Fruit fly (Drosophila melanogaster) whole organism, pupa: Measurements from ENCODE around the gene CG4306.
A peak's percentile ranks its signal among the peaks of the same experiment; 100 is the strongest.

ENCODE experiments used
- CG10348 ChIP-seq: fragments of 200-800 bp; sonication (Bioruptor generic); IDR thresholded peaks from 2 replicates; pipeline ENCODE4 v1.3.6; 2022; ENCODE audit warnings: missing biosample characterization, missing genetic modification characterization
- CG12605 ChIP-seq: fragments of 200-800 bp; sonication (Bioruptor generic); IDR thresholded peaks from 2 replicates; pipeline ENCODE4 v1.3.6; 2022; ENCODE audit warnings: missing biosample characterization, missing genetic modification characterization
- CG13204 ChIP-seq: fragments of 200-800 bp; sonication (Bioruptor generic); optimal IDR thresholded peaks from 2 replicates; lab custom pipeline; 2018; ENCODE audit warnings: missing biosample characterization, mild to moderate bottlenecking, missing genetic modification characterization, moderate library complexity
- CG14655 ChIP-seq: fragments of 200-800 bp; sonication (Bioruptor generic); optimal IDR thresholded peaks from 3 replicates; lab custom pipeline; 2017; ENCODE audit warnings: mild to moderate bottlenecking, missing biosample characterization, missing genetic modification reagents, missing genetic modification characterization
- CG15710 ChIP-seq: fragments of 200-800 bp; sonication (Bioruptor generic); optimal IDR thresholded peaks from 2 replicates; lab custom pipeline; 2018; ENCODE audit warnings: missing biosample characterization, mild to moderate bottlenecking, missing genetic modification characterization, moderate library complexity
- CG17806 ChIP-seq: fragments of 200-800 bp; sonication (Bioruptor generic); optimal IDR thresholded peaks from 2 replicates; lab custom pipeline; 2018; ENCODE audit warnings: missing biosample characterization, mild to moderate bottlenecking, missing genetic modification characterization, moderate library complexity
- CG32121 ChIP-seq: fragments of 200-800 bp; sonication (Bioruptor generic); IDR thresholded peaks from 2 replicates; pipeline ENCODE4 v1.3.6; 2022; ENCODE audit warnings: missing biosample characterization, missing genetic modification characterization
- CG34367 ChIP-seq: fragments of 200-800 bp; sonication (Bioruptor generic); optimal IDR thresholded peaks from 2 replicates; lab custom pipeline; 2018; ENCODE audit warnings: missing biosample characterization, mild to moderate bottlenecking, missing genetic modification characterization
- CG4496 ChIP-seq: fragments of 200-800 bp; sonication (Bioruptor generic); IDR thresholded peaks from 3 replicates; pipeline ENCODE4 v1.3.6; 2022; ENCODE audit warnings: missing biosample characterization, missing genetic modification characterization
- CG8159 ChIP-seq: fragments of 200-800 bp; sonication (Bioruptor generic); optimal IDR thresholded peaks from 3 replicates; lab custom pipeline; 2018; ENCODE audit warnings: missing biosample characterization, mild to moderate bottlenecking, missing genetic modification characterization, moderate library complexity
- CG8301 ChIP-seq: fragments of 200-800 bp; sonication (Bioruptor generic); optimal IDR thresholded peaks from 2 replicates; lab custom pipeline; 2018; ENCODE audit warnings: missing biosample characterization, mild to moderate bottlenecking, missing genetic modification characterization
- CG9948 ChIP-seq: fragments of 200-800 bp; sonication (Bioruptor generic); optimal IDR thresholded peaks from 2 replicates; lab custom pipeline; 2018; ENCODE audit warnings: missing biosample characterization, mild to moderate bottlenecking, missing genetic modification characterization, moderate library complexity
- D1 ChIP-seq: fragments of 200-800 bp; sonication (Bioruptor generic); optimal IDR thresholded peaks from 2 replicates; lab custom pipeline; 2018; ENCODE audit warnings: missing biosample characterization, mild to moderate bottlenecking, missing genetic modification characterization, moderate library complexity
- EcR ChIP-seq: fragments of 200-800 bp; sonication (Bioruptor generic); optimal IDR thresholded peaks from 3 replicates; lab custom pipeline; 2019; ENCODE audit warnings: missing biosample characterization, missing genetic modification characterization, mild to moderate bottlenecking, moderate library complexity, missing genetic modification reagents
- Pif1A ChIP-seq: fragments of 200-800 bp; sonication (Bioruptor generic); optimal IDR thresholded peaks from 3 replicates; lab custom pipeline; 2016; ENCODE audit warnings: missing biosample characterization, missing genetic modification characterization
- Pif1B ChIP-seq: fragments of 200-800 bp; sonication (Bioruptor generic); optimal IDR thresholded peaks from 3 replicates; lab custom pipeline; 2016; ENCODE audit warnings: missing biosample characterization, missing genetic modification characterization
- Snoo ChIP-seq: fragments of 200-800 bp; sonication (Bioruptor generic); optimal IDR thresholded peaks from 3 replicates; lab custom pipeline; 2017; ENCODE audit warnings: missing biosample characterization, mild to moderate bottlenecking, missing genetic modification characterization, inconsistent platforms
- gl ChIP-seq: fragments of 200-800 bp; sonication (Bioruptor generic); optimal IDR thresholded peaks from 2 replicates; lab custom pipeline; 2018; ENCODE audit warnings: missing biosample characterization, mild to moderate bottlenecking, missing genetic modification characterization
- rn ChIP-seq: fragments of 200-800 bp; sonication (Bioruptor generic); IDR thresholded peaks from 2 replicates; pipeline ENCODE4 v1.3.6; 2022; ENCODE audit warnings: missing biosample characterization, missing genetic modification characterization

The CG4306 gene

dm6 chr3L:18439809-18440256 lies 23.1 kb downstream of the CG4306 start, which contains the start of gene skl:
TSS of gene skl (minus strand) at chr3L:18439942.
- TF ChIP-seq CG8159 (tag; lab: Kevin White, UChicago) (no peak), CG34367 (tag; lab: Kevin White, UChicago) (no peak), CG12605 (GFP tag; lab: Robert Waterston, UW) (peak; percentile 54; the same call in 1 of the 2 replicates)

- TF ChIP-seq CG4496 (GFP tag; lab: Robert Waterston, UW), result no peak
- TF ChIP-seq CG8159 (tag; lab: Kevin White, UChicago), result peak; percentile 8
These were observed 32.4 kb downstream of the CG4306 start for dm6 chr3L:18430600-18430999.

- TF ChIP-seq CG17806 (tag; lab: Kevin White, UChicago) (peak; percentile 16), CG8159 (tag; lab: Kevin White, UChicago) (peak; percentile 1), CG14655 (peak; percentile 8), EcR (GFP tag; lab: Kevin White, UChicago) (no peak), CG15710 (tag; lab: Kevin White, UChicago) (peak; percentile 23)
These were observed 37.7 kb downstream of the CG4306 start for dm6 chr3L:18425288-18425687.

dm6 chr3L:18423011-18423410 lies 40.0 kb downstream of the CG4306 start:
- TF ChIP-seq CG8159 (tag; lab: Kevin White, UChicago) (peak; percentile 7), D1 (no peak)

- TF ChIP-seq CG10348 (GFP tag; lab: Robert Waterston, UW) (no peak), CG12605 (GFP tag; lab: Robert Waterston, UW) (no peak), CG8159 (tag; lab: Kevin White, UChicago) (no peak), CG15710 (tag; lab: Kevin White, UChicago) (no peak), CG32121 (GFP tag; lab: Robert Waterston, UW) (no peak), CG8301 (tag; lab: Kevin White, UChicago) (no peak), CG4496 (GFP tag; lab: Robert Waterston, UW) (no peak), CG9948 (tag; lab: Kevin White, UChicago) (no peak), Snoo (no peak), Pif1B (GFP tag; lab: Kevin White, UChicago) (no peak), rn (GFP tag; lab: Robert Waterston, UW) (no peak), gl (tag; lab: Kevin White, UChicago) (no peak), CG14655 (no peak), Pif1A (no peak), CG13204 (no peak)
- TF ChIP-seq, all 21 proteins: peak for 0
These were observed 45.1 kb downstream of the CG4306 start for dm6 chr3L:18417820-18418219.
